Worm (Caenorhabditis elegans) whole organism, young adult: ENCODE results near the gene F46C5.6.

ENCODE experiments used
- B0019.2 ChIP-seq: fragments of 200-800 bp; sonication (Bioruptor generic); conservative IDR thresholded peaks from 2 replicates; pipeline ENCODE4 v1.3.6; 2022; ENCODE audit warnings: missing genetic modification reagents, missing genetic modification characterization, missing compliant biosample characterization
- D2030.7 ChIP-seq: fragments of 200-800 bp; sonication (Bioruptor generic); IDR thresholded peaks from 2 replicates; pipeline ENCODE4 v1.3.6; 2022; ENCODE audit warnings: missing genetic modification reagents, missing genetic modification characterization, missing compliant biosample characterization
- F22D6.2 ChIP-seq: sonication (generic microtip); optimal IDR thresholded peaks from 2 replicates; lab custom pipeline; 2016; ENCODE audit warnings: mild to moderate bottlenecking, missing genetic modification characterization, missing compliant biosample characterization
- K12H6.12 ChIP-seq: fragments of 200-800 bp; sonication (Bioruptor generic); optimal IDR thresholded peaks from 2 replicates; lab custom pipeline; 2018; ENCODE audit warnings: mild to moderate bottlenecking, missing genetic modification characterization, missing compliant biosample characterization
- attf-3 ChIP-seq: fragments of 200-800 bp; sonication (Bioruptor generic); conservative IDR thresholded peaks from 2 replicates; pipeline ENCODE4 v1.3.6; 2022; ENCODE audit warnings: missing genetic modification reagents, missing genetic modification characterization, missing compliant biosample characterization
- bed-2 ChIP-seq: fragments of 200-800 bp; sonication (Bioruptor generic); IDR thresholded peaks from 2 replicates; pipeline ENCODE4 v1.3.6; 2022; ENCODE audit warnings: missing genetic modification reagents, missing genetic modification characterization, missing compliant biosample characterization
- cebp-1 ChIP-seq, 2 experiments: fragments of 200-800 bp in 1 of 2; sonication (Bioruptor generic) in 1 of 2; sonication (generic microtip) in 1 of 2; IDR thresholded peaks in 1 of 2; optimal IDR thresholded peaks in 1 of 2; 2 replicates each; pipeline versions ENCODE4 v1.3.6 to Lab custom; 2017 to 2022; ENCODE audit warnings: missing compliant biosample characterization in 2 of 2, missing genetic modification characterization in 2 of 2, mild to moderate bottlenecking in 1 of 2, missing genetic modification reagents in 1 of 2, moderate library complexity in 1 of 2
- ceh-91 ChIP-seq: fragments of 200-800 bp; sonication (Bioruptor generic); IDR thresholded peaks from 2 replicates; pipeline ENCODE4 v1.3.6; 2022; ENCODE audit warnings: missing genetic modification reagents, missing genetic modification characterization, missing compliant biosample characterization
- dox-1 ChIP-seq: fragments of 200-800 bp; sonication (Bioruptor generic); IDR thresholded peaks from 2 replicates; pipeline ENCODE4 v1.3.6; 2022; ENCODE audit warnings: missing genetic modification reagents, missing genetic modification characterization, missing compliant biosample characterization
- efl-1 ChIP-seq: fragments of 150-350 bp; optimal IDR thresholded peaks from 2 replicates; lab custom pipeline; 2014; ENCODE audit warnings: missing biosample characterization, missing genetic modification reagents, missing genetic modification characterization
- egl-18 ChIP-seq: fragments of 200-800 bp; sonication (Bioruptor generic); IDR thresholded peaks from 2 replicates; pipeline ENCODE4 v1.3.6; 2022; ENCODE audit warnings: missing genetic modification reagents, missing genetic modification characterization, missing compliant biosample characterization
- him-1 ChIP-seq: sonication (generic microtip); optimal IDR thresholded peaks from 2 replicates; lab custom pipeline; 2016; ENCODE audit warnings: missing genotype, missing genetic modification reagents, missing genetic modification characterization, missing compliant biosample characterization
- hmg-1.2 ChIP-seq: fragments of 200-800 bp; sonication (Bioruptor generic); IDR thresholded peaks from 2 replicates; pipeline ENCODE4 v1.3.6; 2022; ENCODE audit warnings: missing genetic modification reagents, missing genetic modification characterization, missing compliant biosample characterization
- hrde-1 ChIP-seq: sonication (generic microtip); optimal IDR thresholded peaks from 2 replicates; lab custom pipeline; 2016; ENCODE audit warnings: missing genetic modification characterization, mild to moderate bottlenecking, missing compliant biosample characterization, moderate library complexity, missing genotype, missing genetic modification reagents, borderline replicate concordance
- lag-1 ChIP-seq: fragments of 200-800 bp; sonication (Bioruptor generic); IDR thresholded peaks from 2 replicates; pipeline ENCODE4 v1.3.6; 2022; ENCODE audit warnings: missing genetic modification reagents, missing genetic modification characterization, missing compliant biosample characterization
- lin-35 ChIP-seq, 3 experiments: fragments of 150-350 bp in 2 of 3; sonication (generic microtip) in 1 of 3; optimal IDR thresholded peaks; 2 replicates each; lab custom pipeline; 2014 to 2018; ENCODE audit warnings: missing biosample characterization in 3 of 3, missing genetic modification characterization in 3 of 3, missing genetic modification reagents in 3 of 3
- lin-40 ChIP-seq: sonication (generic microtip); optimal IDR thresholded peaks from 2 replicates; lab custom pipeline; 2016; ENCODE audit warnings: missing genetic modification characterization, mild to moderate bottlenecking, missing compliant biosample characterization, missing genotype, missing genetic modification reagents
- madf-10 ChIP-seq: sonication (generic microtip); optimal IDR thresholded peaks from 2 replicates; lab custom pipeline; 2016; ENCODE audit warnings: mild to moderate bottlenecking, missing genetic modification characterization, missing compliant biosample characterization
- madf-6 ChIP-seq: fragments of 200-800 bp; sonication (Bioruptor generic); IDR thresholded peaks from 2 replicates; pipeline ENCODE4 v1.3.6; 2022; ENCODE audit warnings: missing genetic modification reagents, missing genetic modification characterization, missing compliant biosample characterization
- mcd-1 ChIP-seq: fragments of 200-800 bp; sonication (Bioruptor generic); IDR thresholded peaks from 2 replicates; pipeline ENCODE4 v1.3.6; 2022; ENCODE audit warnings: missing genetic modification reagents, missing genetic modification characterization, missing compliant biosample characterization
- nhr-80 ChIP-seq: sonication (generic microtip); optimal IDR thresholded peaks from 2 replicates; lab custom pipeline; 2016; ENCODE audit warnings: missing genetic modification characterization, missing compliant biosample characterization
- repo-1 ChIP-seq: sonication (generic microtip); optimal IDR thresholded peaks from 2 replicates; lab custom pipeline; 2017; ENCODE audit warnings: mild to moderate bottlenecking, missing genetic modification characterization, missing compliant biosample characterization
- sea-2 ChIP-seq: fragments of 200-800 bp; sonication (Bioruptor generic); IDR thresholded peaks from 2 replicates; pipeline ENCODE4 v1.3.6; 2022; ENCODE audit warnings: missing genetic modification characterization, missing compliant biosample characterization
- snpc-1.3 ChIP-seq: sonication (generic microtip); optimal IDR thresholded peaks from 2 replicates; lab custom pipeline; 2017; ENCODE audit warnings: missing genetic modification characterization, mild to moderate bottlenecking, missing compliant biosample characterization, antibody characterized with exemption, moderate library complexity, missing genotype, missing genetic modification reagents; ENCODE audit not compliant: insufficient read depth
- snpc-3.4 ChIP-seq: sonication (generic microtip); optimal IDR thresholded peaks from 2 replicates; lab custom pipeline; 2017; ENCODE audit warnings: missing genetic modification characterization, mild to moderate bottlenecking, missing compliant biosample characterization, antibody characterized with exemption, moderate library complexity, missing genotype, missing genetic modification reagents
- snpc-4 ChIP-seq, 5 experiments: fragments of 150-350 bp in 1 of 5; sonication (generic microtip) in 4 of 5; optimal IDR thresholded peaks; 2 replicates each; lab custom pipeline; 2014 to 2018; ENCODE audit warnings: missing genetic modification characterization in 5 of 5, missing biosample characterization in 3 of 5, antibody characterized with exemption in 2 of 5, mild to moderate bottlenecking in 2 of 5, missing compliant biosample characterization in 2 of 5, missing genotype in 2 of 5, moderate library complexity in 2 of 5, missing genetic modification reagents in 1 of 5
- somi-1 ChIP-seq: fragments of 200-800 bp; sonication (Bioruptor generic); optimal IDR thresholded peaks from 2 replicates; lab custom pipeline; 2018; ENCODE audit warnings: mild to moderate bottlenecking, missing genetic modification characterization, missing compliant biosample characterization
- tbp1 ChIP-seq: fragments of 200-800 bp; sonication (Bioruptor generic); optimal IDR thresholded peaks from 2 replicates; lab custom pipeline; 2018; ENCODE audit warnings: mild to moderate bottlenecking, missing genetic modification characterization, missing compliant biosample characterization
- tbx-9 ChIP-seq: sonication (generic microtip); optimal IDR thresholded peaks from 2 replicates; lab custom pipeline; 2016; ENCODE audit warnings: borderline replicate concordance, missing genetic modification characterization, inconsistent platforms, missing compliant biosample characterization
- tlf-1 ChIP-seq: fragments of 200-800 bp; sonication (Bioruptor generic); optimal IDR thresholded peaks from 2 replicates; lab custom pipeline; 2018; ENCODE audit warnings: mild to moderate bottlenecking, missing genetic modification characterization, missing compliant biosample characterization
- unc-130 ChIP-seq: sonication (generic microtip); optimal IDR thresholded peaks from 2 replicates; lab custom pipeline; 2016; ENCODE audit warnings: missing genetic modification reagents, missing genetic modification characterization, missing compliant biosample characterization
- xnd-1 ChIP-seq: sonication (generic microtip); optimal IDR thresholded peaks from 2 replicates; lab custom pipeline; 2016; ENCODE audit warnings: missing genotype, missing genetic modification reagents, missing genetic modification characterization, missing compliant biosample characterization
- zfh-2 ChIP-seq: fragments of 200-800 bp; sonication (Bioruptor generic); conservative IDR thresholded peaks from 2 replicates; pipeline ENCODE4 v1.3.6; 2022; ENCODE audit warnings: missing genetic modification reagents, missing genetic modification characterization, missing compliant biosample characterization
- ztf-18 ChIP-seq: sonication (generic microtip); optimal IDR thresholded peaks from 2 replicates; lab custom pipeline; 2016; ENCODE audit warnings: missing genotype, mild to moderate bottlenecking, missing genetic modification characterization, missing compliant biosample characterization

F46C5.6 gene

ce11 chrII:8830917-8831316, 13.4 kb downstream of the F46C5.6 start:
- TF ChIP-seq lag-1 (no peak), madf-6 (no peak), tlf-1 (GFP tag; lab: Kevin White, UChicago) (no peak), ztf-18 (no peak), B0019.2 (no peak), bed-2 (GFP tag; lab: Robert Waterston, UW) (no peak), mcd-1 (GFP tag; lab: Robert Waterston, UW) (no peak), sea-2 (no peak), lin-35 (GFP tag; optimal IDR thresholded peaks at IDR 0.05; lab: Kevin White, UChicago) (no peak), attf-3 (GFP tag; lab: Robert Waterston, UW) (no peak), D2030.7 (no peak)

ce11 chrII:8829189-8829588, 15.1 kb downstream of the F46C5.6 start, which contains the start of gene F46C5.2:
Gene F46C5.2, minus strand, starts transcription at chrII:8829289.
- no peak for TF ChIP-seq snpc-1.3 (tag; lab: Kevin White, UChicago)
- TF ChIP-seq madf-10 (tag; lab: Kevin White, UChicago) = no peak
- TF ChIP-seq unc-130 (GFP tag; lab: Kevin White, UChicago) = no peak
- TF ChIP-seq ceh-91 = no peak
- no peak for TF ChIP-seq xnd-1 (tag; lab: Kevin White, UChicago)
- TF ChIP-seq tbx-9 (tag; lab: Kevin White, UChicago) = no peak
- no peak for TF ChIP-seq nhr-80 (tag; lab: Kevin White, UChicago)

- TF ChIP-seq snpc-4 (GFP tag; optimal IDR thresholded peaks at IDR 0.05; lab: Kevin White, UChicago) = no peak
- TF ChIP-seq snpc-4 (tag; optimal IDR thresholded peaks at IDR 0.05; lab: Kevin White, UChicago) = no peak
- TF ChIP-seq egl-18 (GFP tag; lab: Robert Waterston, UW) = no peak
- no peak for TF ChIP-seq cebp-1 (GFP tag; IDR thresholded peaks at IDR 0.05; lab: Robert Waterston, UW)
- TF ChIP-seq cebp-1 (tag; optimal IDR thresholded peaks at IDR 0.05; lab: Kevin White, UChicago) = no peak
- TF ChIP-seq snpc-3.4 (tag; lab: Kevin White, UChicago) = no peak
- no peak for TF ChIP-seq dox-1 (GFP tag; lab: Robert Waterston, UW)
- TF ChIP-seq him-1 (tag; lab: Kevin White, UChicago) = no peak
- no peak for TF ChIP-seq lag-1
- TF ChIP-seq F22D6.2 (tag; lab: Kevin White, UChicago) = no peak
- no peak for TF ChIP-seq zfh-2 (GFP tag; lab: Robert Waterston, UW)
- TF ChIP-seq efl-1 (GFP tag; lab: Kevin White, UChicago) = no peak
Observed at ce11 chrII:8825769-8826168, 18.5 kb downstream of the F46C5.6 start, which contains the start of gene nas-25. Gene nas-25, plus strand, starts transcription at chrII:8826069.

- TF ChIP-seq somi-1 (GFP tag; lab: Kevin White, UChicago) = peak; percentile 19
- no peak for TF ChIP-seq tbp1 (GFP tag; lab: Kevin White, UChicago)
- TF ChIP-seq lin-40 (tag; lab: Kevin White, UChicago) = peak; percentile 1
Observed at ce11 chrII:8822711-8823110, 21.6 kb downstream of the F46C5.6 start.

- TF ChIP-seq hrde-1 (tag; lab: Kevin White, UChicago) (no peak), lin-40 (tag; lab: Kevin White, UChicago) (no peak), K12H6.12 (tag; lab: Kevin White, UChicago) (no peak), attf-3 (GFP tag; lab: Robert Waterston, UW) (no peak), hmg-1.2 (GFP tag; lab: Robert Waterston, UW) (peak; percentile 26; the same call in 1 of the 2 replicates), repo-1 (no peak), somi-1 (GFP tag; lab: Kevin White, UChicago) (no peak)
Observed at ce11 chrII:8821140-8821595, 23.1 kb downstream of the F46C5.6 start, which contains the start of gene F46C5.1. Gene F46C5.1, minus strand, starts transcription at chrII:8821190.
